Worm (Caenorhabditis elegans) whole organism, L3 larva: ENCODE measurements around the gene C45B2.8.

Source experiments
- aly-2 ChIP-seq: fragments of 150-350 bp; optimal IDR thresholded peaks from 2 replicates; lab custom pipeline; 2014; ENCODE audit warnings: missing biosample characterization, missing genetic modification characterization
- ceh-9 ChIP-seq: sonication (generic microtip); optimal IDR thresholded peaks from 2 replicates; lab custom pipeline; 2018; ENCODE audit warnings: missing biosample characterization, missing genetic modification characterization
- egl-27 ChIP-seq: sonication (generic microtip); optimal IDR thresholded peaks from 4 replicates; lab custom pipeline; 2017; ENCODE audit warnings: missing biosample characterization, missing genetic modification reagents, missing genetic modification characterization
- elt-2 ChIP-seq: sonication (generic microtip); optimal IDR thresholded peaks from 2 replicates; lab custom pipeline; 2016; ENCODE audit warnings: missing genetic modification reagents, mild to moderate bottlenecking, missing genetic modification characterization, missing compliant biosample characterization
- nfya-1 ChIP-seq: sonication (generic microtip); optimal IDR thresholded peaks from 2 replicates; lab custom pipeline; 2017; ENCODE audit warnings: missing genetic modification characterization, mild to moderate bottlenecking, missing compliant biosample characterization, antibody characterized with exemption, moderate library complexity; ENCODE audit not compliant: insufficient read depth
- nhr-12 ChIP-seq: fragments of 150-350 bp; optimal IDR thresholded peaks from 2 replicates; lab custom pipeline; 2014; ENCODE audit warnings: missing biosample characterization, missing genetic modification characterization
- sea-2 ChIP-seq: fragments of 150-350 bp; sonication (generic microtip); optimal IDR thresholded peaks from 4 replicates; lab custom pipeline; 2014; ENCODE audit warnings: missing biosample characterization, missing genetic modification reagents, missing genetic modification characterization
- tbx-2 ChIP-seq: sonication (generic microtip); optimal IDR thresholded peaks from 2 replicates; lab custom pipeline; 2016; ENCODE audit warnings: mild to moderate bottlenecking, missing genetic modification characterization, missing compliant biosample characterization
- unc-62 ChIP-seq: fragments of 150-350 bp; sonication (generic microtip); optimal IDR thresholded peaks from 4 replicates; lab custom pipeline; 2014; ENCODE audit warnings: missing biosample characterization, missing genetic modification reagents, missing genetic modification characterization
- ztf-4 ChIP-seq: fragments of 150-350 bp; optimal IDR thresholded peaks from 2 replicates; lab custom pipeline; 2014; ENCODE audit warnings: missing biosample characterization, missing genetic modification characterization

- TF ChIP-seq nhr-12 (tag; lab: Kevin White, UChicago) (no peak), sea-2 (GFP tag; lab: Kevin White, UChicago) (no peak), ceh-9 (tag; lab: Kevin White, UChicago) (no peak), unc-62 (GFP tag; lab: Kevin White, UChicago) (peak; percentile 42), elt-2 (peak; percentile 92), ztf-4 (tag; lab: Kevin White, UChicago) (no peak), nfya-1 (tag; lab: Kevin White, UChicago) (peak; percentile 95), tbx-2 (tag; lab: Kevin White, UChicago) (peak; percentile 21), egl-27 (tag; lab: Kevin White, UChicago) (peak; percentile 49), aly-2 (tag; lab: Kevin White, UChicago) (no peak)
Measured at ce11 chrX:6041995-6042481, 45.7 kb upstream of the C45B2.8 start.
